Fruit fly (Drosophila melanogaster) whole organism, embryonic: ENCODE measurements around the gene CG11905.

Source experiments
- Bgb ChIP-seq: fragments of 200-800 bp; sonication (Bioruptor generic); IDR thresholded peaks from 2 replicates; pipeline ENCODE4 v1.3.6; 2022; ENCODE audit warnings: missing biosample characterization, missing genetic modification characterization; ENCODE audit not compliant: partially characterized antibody
- CG13894 ChIP-seq: fragments of 200-800 bp; sonication (Bioruptor generic); optimal IDR thresholded peaks from 3 replicates; lab custom pipeline; 2018; ENCODE audit warnings: missing biosample characterization, mild to moderate bottlenecking, missing genetic modification characterization, moderate library complexity
- CG4707 ChIP-seq: fragments of 200-800 bp; sonication (Bioruptor generic); optimal IDR thresholded peaks from 2 replicates; lab custom pipeline; 2018; ENCODE audit warnings: missing biosample characterization, mild to moderate bottlenecking, missing genetic modification characterization, moderate library complexity
- CG7357 ChIP-seq: fragments of 200-800 bp; sonication (Bioruptor generic); IDR thresholded peaks from 3 replicates; pipeline ENCODE4 v1.3.6; 2022; ENCODE audit warnings: missing biosample characterization, missing genetic modification characterization
- CG8765 ChIP-seq: fragments of 200-800 bp; sonication (Bioruptor generic); IDR thresholded peaks from 2 replicates; pipeline ENCODE4 v1.3.6; 2022; ENCODE audit warnings: missing biosample characterization, missing genetic modification characterization
- CoRest ChIP-seq: fragments of 200-800 bp; sonication (Bioruptor generic); optimal IDR thresholded peaks from 3 replicates; lab custom pipeline; 2018; ENCODE audit warnings: missing biosample characterization, mild to moderate bottlenecking, missing genetic modification characterization, moderate library complexity
- aop ChIP-seq: fragments of 200-800 bp; sonication (Bioruptor generic); IDR thresholded peaks from 2 replicates; pipeline ENCODE4 v1.3.6; 2022; ENCODE audit warnings: missing biosample characterization, missing genetic modification characterization
- gro ChIP-seq: fragments of 200-800 bp; sonication (Bioruptor generic); optimal IDR thresholded peaks from 2 replicates; lab custom pipeline; 2016; ENCODE audit warnings: missing biosample characterization, missing genetic modification characterization

DNA sequence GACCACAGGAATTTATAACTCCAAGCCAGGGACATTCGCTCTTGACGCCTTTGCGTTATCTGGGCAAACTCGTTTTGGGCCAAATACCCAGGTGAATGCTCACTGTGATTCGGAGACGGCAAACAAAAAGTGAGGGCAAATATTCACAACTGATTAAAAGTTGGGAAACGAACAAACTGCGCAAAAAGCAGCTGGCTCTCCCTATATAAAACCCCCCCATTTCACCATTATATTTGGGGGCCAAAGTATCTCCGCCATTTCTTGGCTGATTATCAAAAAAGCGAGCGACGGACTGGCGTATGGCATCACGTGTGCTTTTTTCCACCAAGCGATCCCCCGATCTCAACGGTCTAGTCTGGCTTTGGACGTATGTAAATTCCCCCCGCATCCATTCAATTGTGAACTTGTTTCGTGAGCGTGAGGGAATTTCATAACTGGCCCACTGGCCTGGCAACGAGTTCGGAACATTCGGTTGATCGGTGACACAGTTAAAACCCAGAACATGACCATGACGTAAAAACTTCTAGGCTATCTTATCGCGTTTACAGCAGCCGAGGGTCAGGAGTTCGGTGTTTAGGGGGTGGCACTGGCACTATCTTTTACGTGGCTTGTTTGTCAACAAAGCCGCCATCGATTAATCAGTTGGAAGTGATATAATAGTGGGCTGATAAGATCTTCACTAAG, 23.2 kb upstream of the CG11905 start:
- TF ChIP-seq CG13894 (tag; lab: Kevin White, UChicago) (no peak), CG4707 (GFP tag; lab: Kevin White, UChicago) (no peak), aop (no peak), gro (GFP tag; lab: Kevin White, UChicago) (peak; percentile 45), CG8765 (GFP tag; lab: Robert Waterston, UW) (no peak), CoRest (tag; lab: Kevin White, UChicago) (no peak), Bgb (GFP tag; lab: Robert Waterston, UW) (no peak), CG7357 (GFP tag; lab: Robert Waterston, UW) (no peak)
